Fruit fly (Drosophila melanogaster): ENCODE results near the gene vret.

The vret gene

dm6 chr3R:22747423-22748090 is 2.2 kb upstream of the vret start, which contains the start of gene CG17141 (continued):
- TF ChIP-seq Neu2 (GFP tag; optimal IDR thresholded peaks at IDR 0.05; ENCODE audit: borderline replicate concordance) = no peak
- TF ChIP-seq Max (GFP tag; optimal IDR thresholded peaks at IDR 0.05) = no peak
- peak; percentile 52 for TF ChIP-seq CG9797 (GFP tag; optimal IDR thresholded peaks at IDR 0.05)
- no peak for TF ChIP-seq CG17361 (GFP tag; IDR thresholded peaks at IDR 0.05)
- no peak for TF ChIP-seq Camta (GFP tag; optimal IDR thresholded peaks at IDR 0.05)
- TF ChIP-seq CG6854 (GFP tag; optimal IDR thresholded peaks at IDR 0.05) = no peak
- no peak for TF ChIP-seq CG7745 (tag; optimal IDR thresholded peaks at IDR 0.05)
- no peak for TF ChIP-seq CG9932 (GFP tag; IDR thresholded peaks at IDR 0.05)
- TF ChIP-seq pita (GFP tag; optimal IDR thresholded peaks at IDR 0.05) = no peak
- TF ChIP-seq Eip74EF (GFP tag; optimal IDR thresholded peaks at IDR 0.05) = no peak
- no peak for TF ChIP-seq CG11504 (tag; optimal IDR thresholded peaks at IDR 0.05)
- no peak for TF ChIP-seq CG1602 (GFP tag; optimal IDR thresholded peaks at IDR 0.05)
- TF ChIP-seq MTF-1 (GFP tag; optimal IDR thresholded peaks at IDR 0.05; ENCODE audit: borderline replicate concordance) = no peak

- TF ChIP-seq Elba2 (GFP tag; optimal IDR thresholded peaks at IDR 0.05) (no peak), MBD-R2 (GFP tag; IDR thresholded peaks at IDR 0.05) (peak; percentile 88), maf-S (GFP tag; optimal IDR thresholded peaks at IDR 0.05) (no peak), YL-1 (GFP tag; optimal IDR thresholded peaks at IDR 0.05) (peak; percentile 50), Lhr (GFP tag; optimal IDR thresholded peaks at IDR 0.05) (no peak), CG14710 (tag; optimal IDR thresholded peaks at IDR 0.05) (peak; percentile 50), kay (GFP tag; optimal IDR thresholded peaks at IDR 0.05) (no peak), CG9797 (GFP tag; optimal IDR thresholded peaks at IDR 0.05) (peak; percentile 43), gfzf (GFP tag; optimal IDR thresholded peaks at IDR 0.05) (peak; percentile 69), Sin3A (optimal IDR thresholded peaks at IDR 0.05) (peak; percentile 13), Hmr (GFP tag; optimal IDR thresholded peaks at IDR 0.05) (no peak), grn (GFP tag; optimal IDR thresholded peaks at IDR 0.05) (peak; percentile 56), CG13287 (GFP tag; IDR thresholded peaks at IDR 0.05; ENCODE audit: partially characterized antibody) (peak; percentile 40), yki (optimal IDR thresholded peaks at IDR 0.05) (no peak), E2f1 (GFP tag; IDR thresholded peaks at IDR 0.05) (no peak), CG14860 (GFP tag; IDR thresholded peaks at IDR 0.05; ENCODE audit: partially characterized antibody) (no peak), vnd (GFP tag; IDR thresholded peaks at IDR 0.05; ENCODE audit: partially characterized antibody) (peak; percentile 29; the same call in 1 of the 3 replicates), schlank (tag; optimal IDR thresholded peaks at IDR 0.05) (no peak), ro (GFP tag; IDR thresholded peaks at IDR 0.05) (no peak), CG7963 (GFP tag; IDR thresholded peaks at IDR 0.05; ENCODE audit: partially characterized antibody) (peak; percentile 26; the same call in 1 of the 3 replicates), CG4617 (GFP tag; optimal IDR thresholded peaks at IDR 0.05; ENCODE audit: borderline replicate concordance) (peak; percentile 56), nau (GFP tag; optimal IDR thresholded peaks at IDR 0.05) (no peak), sna (GFP tag; IDR thresholded peaks at IDR 0.05; ENCODE audit: partially characterized antibody) (peak; percentile 45; the same call in 1 of the 2 replicates), Dfd (GFP tag; optimal IDR thresholded peaks at IDR 0.05) (no peak), tll (GFP tag; optimal IDR thresholded peaks at IDR 0.05) (no peak), CG32767 (GFP tag; IDR thresholded peaks at IDR 0.05) (no peak), E2f2 (GFP tag; IDR thresholded peaks at IDR 0.05) (peak; percentile 81), Opbp (GFP tag; IDR thresholded peaks at IDR 0.05; ENCODE audit: partially characterized antibody) (0 out of 3 replicates have a peak, but pooled peaks have one; percentile 24), CG11093 (GFP tag; IDR thresholded peaks at IDR 0.05) (no peak), MESR4 (GFP tag; optimal IDR thresholded peaks at IDR 0.05) (peak; percentile 53), Dp (GFP tag; optimal IDR thresholded peaks at IDR 0.05) (peak; percentile 64), pzg (GFP tag; optimal IDR thresholded peaks at IDR 0.05) (peak; percentile 42), Chrac-16 (GFP tag; optimal IDR thresholded peaks at IDR 0.05) (no peak), Drgx (GFP tag; IDR thresholded peaks at IDR 0.05) (no peak), CG17186 (GFP tag; optimal IDR thresholded peaks at IDR 0.05) (peak; percentile 20), stwl (tag; optimal IDR thresholded peaks at IDR 0.05) (peak; percentile 40)
These were observed 4.5 kb downstream of the vret start, which contains the start of the genes Dcr-1 and CG6985 for dm6 chr3R:22740930-22741329. Gene Dcr-1 (minus strand): TSS chr3R:22741091. Gene CG6985 (plus strand): TSS chr3R:22741150.

All from whole organism, embryonic.